Worm (Caenorhabditis elegans): ENCODE results near the gene col-41.

- no peak for TF ChIP-seq vab-7 (GFP tag; IDR thresholded peaks at IDR 0.05)
- no peak for TF ChIP-seq lin-39 (tag; optimal IDR thresholded peaks at IDR 0.05)
- no peak for TF ChIP-seq mep-1 (tag; optimal IDR thresholded peaks at IDR 0.05)
- no peak for TF ChIP-seq hmg-1.1 (GFP tag; IDR thresholded peaks at IDR 0.05)
- TF ChIP-seq pqm-1 (tag; optimal IDR thresholded peaks at IDR 0.05), result no peak
- TF ChIP-seq nhr-25 (tag; optimal IDR thresholded peaks at IDR 0.05; ENCODE audit: borderline replicate concordance, insufficient read depth), result no peak
- no peak for TF ChIP-seq unc-62 (GFP tag; optimal IDR thresholded peaks at IDR 0.05 in 1 of 2)
- TF ChIP-seq unc-62 (tag; optimal IDR thresholded peaks at IDR 0.05), result no peak
- no peak for TF ChIP-seq daf-8 (GFP tag; IDR thresholded peaks at IDR 0.05)
- no peak for TF ChIP-seq F49E8.2 (tag; optimal IDR thresholded peaks at IDR 0.05; ENCODE audit: borderline replicate concordance)
- no peak for TF ChIP-seq T26A8.4 (GFP tag; IDR thresholded peaks at IDR 0.05)
- TF ChIP-seq ces-1 (GFP tag; optimal IDR thresholded peaks at IDR 0.05), result no peak
- no peak for TF ChIP-seq T20F7.1 (GFP tag; optimal IDR thresholded peaks at IDR 0.05)
- no peak for TF ChIP-seq nhr-77 (tag; optimal IDR thresholded peaks at IDR 0.05)
Measured at ce11 chrX:15134941-15135340, 41.3 kb downstream of the col-41 start.
